Fruit fly (Drosophila melanogaster): ENCODE data around the gene GIIIspla2.

- TF ChIP-seq pad (GFP tag; optimal IDR thresholded peaks at IDR 0.05) (no peak), cnc (optimal IDR thresholded peaks at IDR 0.05) (no peak), Clk (GFP tag; optimal IDR thresholded peaks at IDR 0.05) (no peak), Mnt (GFP tag; optimal IDR thresholded peaks at IDR 0.05) (no peak), CG12768 (GFP tag; optimal IDR thresholded peaks at IDR 0.05) (no peak), CG33017 (tag; optimal IDR thresholded peaks at IDR 0.05) (no peak), CG1620 (GFP tag; optimal IDR thresholded peaks at IDR 0.05) (no peak), toe (GFP tag; optimal IDR thresholded peaks at IDR 0.05) (no peak), Crg-1 (GFP tag; optimal IDR thresholded peaks at IDR 0.05) (no peak), CG11617 (GFP tag; optimal IDR thresholded peaks at IDR 0.05) (no peak), kay (GFP tag; ENCODE audit: borderline replicate concordance) (no peak), ovo (GFP tag; optimal IDR thresholded peaks at IDR 0.05) (no peak), tj (GFP tag; optimal IDR thresholded peaks at IDR 0.05) (no peak)
Observed at dm6 chrX:8205625-8206252, 48.3 kb downstream of the GIIIspla2 start.
